Worm (Caenorhabditis elegans) whole organism, late embryonic: ENCODE results near the gene C49F5.8.

Source experiments
- che-1 ChIP-seq: sonication (generic microtip); optimal IDR thresholded peaks from 2 replicates; lab custom pipeline; 2016; ENCODE audit warnings: mild to moderate bottlenecking, missing genetic modification characterization, missing compliant biosample characterization
- fkh-6 ChIP-seq: sonication (generic microtip); optimal IDR thresholded peaks from 2 replicates; lab custom pipeline; 2016; ENCODE audit warnings: missing genetic modification characterization, missing compliant biosample characterization
- hlh-6 ChIP-seq: sonication (generic microtip); optimal IDR thresholded peaks from 2 replicates; lab custom pipeline; 2016; ENCODE audit warnings: missing genotype, missing genetic modification characterization, missing compliant biosample characterization
- lin-11 ChIP-seq: fragments of 200-800 bp; sonication (Bioruptor generic); optimal IDR thresholded peaks from 2 replicates; lab custom pipeline; 2018; ENCODE audit warnings: mild to moderate bottlenecking, missing genetic modification characterization, missing compliant biosample characterization
- nfya-1 ChIP-seq: sonication (generic microtip); optimal IDR thresholded peaks from 2 replicates; lab custom pipeline; 2017; ENCODE audit warnings: missing genetic modification characterization, mild to moderate bottlenecking, missing compliant biosample characterization, antibody characterized with exemption, moderate library complexity
- nhr-11 ChIP-seq: fragments of 150-350 bp; optimal IDR thresholded peaks from 2 replicates; lab custom pipeline; 2014; ENCODE audit warnings: missing biosample characterization, missing genetic modification characterization
- pha-4 ChIP-seq: fragments of 150-350 bp; optimal IDR thresholded peaks from 2 replicates; lab custom pipeline; 2018; ENCODE audit warnings: missing biosample characterization, missing genetic modification reagents, missing genetic modification characterization
- sdc-2 ChIP-seq: sonication (generic microtip); optimal IDR thresholded peaks from 2 replicates; lab custom pipeline; 2016; ENCODE audit warnings: missing genotype, missing genetic modification characterization, missing compliant biosample characterization
- sox-4 ChIP-seq: sonication (generic microtip); optimal IDR thresholded peaks from 2 replicates; lab custom pipeline; 2017; ENCODE audit warnings: mild to moderate bottlenecking, missing genetic modification characterization, inconsistent platforms, missing compliant biosample characterization
- ttx-3 ChIP-seq: sonication (generic microtip); optimal IDR thresholded peaks from 2 replicates; lab custom pipeline; 2016; ENCODE audit warnings: missing genetic modification reagents, missing genetic modification characterization, missing compliant biosample characterization
- unc-3 ChIP-seq, 2 experiments: fragments of 200-800 bp in 1 of 2; sonication (Bioruptor generic) in 1 of 2; sonication (generic microtip) in 1 of 2; conservative IDR thresholded peaks in 1 of 2; optimal IDR thresholded peaks in 1 of 2; 2 replicates each; pipeline versions ENCODE4 v1.3.6 to Lab custom; 2016 to 2022; ENCODE audit warnings: missing compliant biosample characterization in 2 of 2, missing genetic modification characterization in 2 of 2, missing genetic modification reagents in 1 of 2
- unc-42 ChIP-seq: sonication (generic microtip); optimal IDR thresholded peaks from 2 replicates; lab custom pipeline; 2016; ENCODE audit warnings: missing genotype, missing genetic modification characterization, missing compliant biosample characterization
- unc-86 ChIP-seq: sonication (generic microtip); optimal IDR thresholded peaks from 2 replicates; lab custom pipeline; 2016; ENCODE audit warnings: missing genetic modification characterization, missing compliant biosample characterization

ce11 chrX:11964555-11964954 lies 4.6 kb downstream of the C49F5.8 start:
- TF ChIP-seq lin-11 (tag; lab: Kevin White, UChicago) (no peak), sdc-2 (tag; lab: Kevin White, UChicago) (no peak), ttx-3 (tag; lab: Kevin White, UChicago) (no peak), hlh-6 (no peak), nfya-1 (no peak), unc-42 (tag; lab: Kevin White, UChicago) (no peak), che-1 (no peak), pha-4 (no peak), unc-3 (GFP tag; conservative IDR thresholded peaks at IDR 0.05; lab: Robert Waterston, UW) (no peak), unc-3 (tag; optimal IDR thresholded peaks at IDR 0.05; lab: Kevin White, UChicago) (no peak), fkh-6 (tag; lab: Kevin White, UChicago) (no peak), sox-4 (no peak), unc-86 (tag; lab: Kevin White, UChicago) (no peak), nhr-11 (no peak)
